Worm (Caenorhabditis elegans): Measurements from ENCODE around the gene ace-4.

The ace-4 gene

ce11 chrII:14195931-14196330 lies 1.9 kb upstream of the ace-4 start:
- TF ChIP-seq nhr-71 (tag; optimal IDR thresholded peaks at IDR 0.05) (peak; percentile 20), unc-30 (tag; optimal IDR thresholded peaks at IDR 0.05) (no peak), mef-2 (tag; optimal IDR thresholded peaks at IDR 0.05) (no peak), ces-1 (GFP tag; optimal IDR thresholded peaks at IDR 0.05) (no peak), mab-9 (GFP tag; IDR thresholded peaks at IDR 0.05) (peak; percentile 51; the same call in 1 of the 2 replicates), fkh-4 (tag; optimal IDR thresholded peaks at IDR 0.05; ENCODE audit: borderline replicate concordance) (no peak), unc-86 (tag; optimal IDR thresholded peaks at IDR 0.05) (peak; percentile 77), ztf-11 (tag; optimal IDR thresholded peaks at IDR 0.05) (peak in 1 of 2 experiments; percentile 51), xbp-1 (tag; optimal IDR thresholded peaks at IDR 0.05) (no peak), efl-3 (GFP tag; optimal IDR thresholded peaks at IDR 0.05) (no peak), nhr-237 (tag; optimal IDR thresholded peaks at IDR 0.05) (no peak), blmp-1 (tag; optimal IDR thresholded peaks at IDR 0.05) (no peak), hpl-2 (GFP tag; optimal IDR thresholded peaks at IDR 0.05) (no peak), lin-14 (GFP tag; optimal IDR thresholded peaks at IDR 0.05) (peak; percentile 41), tlp-1 (tag; optimal IDR thresholded peaks at IDR 0.05) (no peak), nhr-12 (tag; optimal IDR thresholded peaks at IDR 0.05) (no peak), nhr-28 (tag; optimal IDR thresholded peaks at IDR 0.05) (no peak), lsy-2 (tag; optimal IDR thresholded peaks at IDR 0.05) (peak; percentile 9 to 18), nhr-90 (tag; optimal IDR thresholded peaks at IDR 0.05; ENCODE audit: poor library complexity) (no peak), zag-1 (tag; optimal IDR thresholded peaks at IDR 0.05) (peak; percentile 86), elt-2 (tag; optimal IDR thresholded peaks at IDR 0.05) (no peak), alr-1 (tag; optimal IDR thresholded peaks at IDR 0.05; ENCODE audit: borderline replicate concordance) (no peak), nhr-20 (tag; optimal IDR thresholded peaks at IDR 0.05) (no peak), hlh-4 (tag; optimal IDR thresholded peaks at IDR 0.05) (no peak), aha-1 (tag; optimal IDR thresholded peaks at IDR 0.05) (no peak), jun-1 (tag; optimal IDR thresholded peaks at IDR 0.05) (no peak), pag-3 (tag; optimal IDR thresholded peaks at IDR 0.05; ENCODE audit: borderline replicate concordance, insufficient read depth) (no peak), nhr-47 (tag; optimal IDR thresholded peaks at IDR 0.05) (peak; percentile 14), isw-1 (GFP tag; IDR thresholded peaks at IDR 0.05) (no peak), elt-3 (tag; optimal IDR thresholded peaks at IDR 0.05) (no peak), irx-1 (tag; optimal IDR thresholded peaks at IDR 0.05) (no peak), efl-1 (optimal IDR thresholded peaks at IDR 0.05) (no peak), efl-1 (GFP tag; optimal IDR thresholded peaks at IDR 0.05 in 1 of 2) (peak in 1 of 2 experiments; percentile 57), ama-1 (optimal IDR thresholded peaks at IDR 0.05) (no peak), ceh-90 (tag; optimal IDR thresholded peaks at IDR 0.05) (no peak), swsn-7 (tag; optimal IDR thresholded peaks at IDR 0.05) (peak; percentile 16), aly-2 (tag; optimal IDR thresholded peaks at IDR 0.05) (no peak), unc-130 (tag; optimal IDR thresholded peaks at IDR 0.05) (no peak), dpl-1 (GFP tag; optimal IDR thresholded peaks at IDR 0.05) (no peak), rnt-1 (tag; optimal IDR thresholded peaks at IDR 0.05) (no peak), C04F5.9 (tag; optimal IDR thresholded peaks at IDR 0.05) (no peak)

ce11 chrII:14205335-14205734 lies 7.5 kb downstream of the ace-4 start, which contains the start of gene ace-3:
ace-3 (plus strand) TSS chrII:14205635.
- TF ChIP-seq C16A3.4 (tag; optimal IDR thresholded peaks at IDR 0.05) (no peak), ama-1 (optimal IDR thresholded peaks at IDR 0.05) (no peak), nhr-85 (tag) (no peak), aly-2 (tag; optimal IDR thresholded peaks at IDR 0.05) (no peak), ceh-63 (GFP tag; optimal IDR thresholded peaks at IDR 0.05) (no peak), nhr-76 (tag; optimal IDR thresholded peaks at IDR 0.05) (no peak)

All from whole organism, L1 larva.